Worm (Caenorhabditis elegans) whole organism, L1 larva: ENCODE measurements around the gene cpr-9.

Experiments
- C16A3.4 ChIP-seq: fragments of 150-350 bp; optimal IDR thresholded peaks from 2 replicates; lab custom pipeline; 2014; ENCODE audit warnings: missing biosample characterization, missing genetic modification characterization
- C34B4.2 ChIP-seq: sonication (generic microtip); optimal IDR thresholded peaks from 2 replicates; lab custom pipeline; 2017; ENCODE audit warnings: mild to moderate bottlenecking, missing genetic modification characterization, missing compliant biosample characterization
- Y116A8C.19 ChIP-seq: sonication (generic microtip); optimal IDR thresholded peaks from 2 replicates; lab custom pipeline; 2016; ENCODE audit warnings: missing compliant biosample characterization, missing genetic modification characterization, borderline replicate concordance
- aha-1 ChIP-seq: fragments of 150-350 bp; optimal IDR thresholded peaks from 2 replicates; lab custom pipeline; 2014; ENCODE audit warnings: missing biosample characterization, missing genetic modification characterization
- alr-1 ChIP-seq: fragments of 200-800 bp; sonication (Bioruptor generic); optimal IDR thresholded peaks from 2 replicates; lab custom pipeline; 2018; ENCODE audit warnings: borderline replicate concordance, mild to moderate bottlenecking, missing genetic modification characterization, missing compliant biosample characterization
- aly-2 ChIP-seq: fragments of 150-350 bp; optimal IDR thresholded peaks from 2 replicates; lab custom pipeline; 2014; ENCODE audit warnings: missing biosample characterization, missing genetic modification characterization
- ama-1 ChIP-seq: fragments of 150-350 bp; optimal IDR thresholded peaks from 2 replicates; lab custom pipeline; 2014
- blmp-1 ChIP-seq: fragments of 150-350 bp; optimal IDR thresholded peaks from 2 replicates; lab custom pipeline; 2014; ENCODE audit warnings: missing biosample characterization, missing genetic modification characterization
- ceh-8 ChIP-seq: fragments of 200-800 bp; sonication (Bioruptor generic); optimal IDR thresholded peaks from 2 replicates; lab custom pipeline; 2018; ENCODE audit warnings: mild to moderate bottlenecking, missing genetic modification characterization, moderate library complexity, missing compliant biosample characterization
- ceh-82 ChIP-seq, 3 experiments: fragments of 150-350 bp in 1 of 3; sonication (generic microtip) in 2 of 3; optimal IDR thresholded peaks; 2 replicates each; lab custom pipeline; 2014 to 2017; ENCODE audit warnings: missing biosample characterization in 3 of 3, missing genetic modification characterization in 3 of 3
- ceh-90 ChIP-seq: sonication (generic microtip); optimal IDR thresholded peaks from 2 replicates; lab custom pipeline; 2016; ENCODE audit warnings: missing genetic modification characterization, missing compliant biosample characterization
- ces-1 ChIP-seq: fragments of 150-350 bp; optimal IDR thresholded peaks from 2 replicates; lab custom pipeline; 2014; ENCODE audit warnings: missing biosample characterization, missing genetic modification reagents, missing genetic modification characterization
- dpl-1 ChIP-seq, 3 experiments: fragments of 150-350 bp in 2 of 3; sonication (generic microtip) in 1 of 3; optimal IDR thresholded peaks; 2 replicates each; lab custom pipeline; 2014 to 2017; ENCODE audit warnings: missing biosample characterization in 3 of 3, missing genetic modification characterization in 3 of 3, missing genetic modification reagents in 3 of 3
- dsc-1 ChIP-seq: sonication (generic microtip); optimal IDR thresholded peaks from 2 replicates; lab custom pipeline; 2016; ENCODE audit warnings: mild to moderate bottlenecking, missing genetic modification characterization, missing compliant biosample characterization
- efl-1 ChIP-seq, 4 experiments: fragments of 150-350 bp; optimal IDR thresholded peaks in 3 of 4; peaks in 1 of 4; 1 replicate in 1 of 4; 2 replicates in 3 of 4; lab custom pipeline; 2014; ENCODE audit warnings: missing biosample characterization in 2 of 4, missing genetic modification characterization in 2 of 4, missing genetic modification reagents in 2 of 4
- egl-27 ChIP-seq, 2 experiments: fragments of 150-350 bp in 1 of 2; sonication (generic microtip); optimal IDR thresholded peaks; 3 replicates each; lab custom pipeline; 2017 to 2018; ENCODE audit warnings: missing biosample characterization in 2 of 2, missing genetic modification characterization in 2 of 2, missing genetic modification reagents in 2 of 2
- elt-2 ChIP-seq: sonication (generic microtip); optimal IDR thresholded peaks from 2 replicates; lab custom pipeline; 2016; ENCODE audit warnings: missing genetic modification characterization, mild to moderate bottlenecking, inconsistent platforms, missing compliant biosample characterization, missing genetic modification reagents
- ets-5 ChIP-seq: fragments of 200-800 bp; sonication (Bioruptor generic); IDR thresholded peaks from 2 replicates; pipeline ENCODE4 v1.3.6; 2022; ENCODE audit warnings: missing genetic modification characterization, missing compliant biosample characterization
- fkh-10 ChIP-seq: sonication (generic microtip); optimal IDR thresholded peaks from 2 replicates; lab custom pipeline; 2017; ENCODE audit warnings: missing biosample characterization, missing genetic modification reagents, missing genetic modification characterization
- fkh-4 ChIP-seq: sonication (generic microtip); optimal IDR thresholded peaks from 2 replicates; lab custom pipeline; 2016; ENCODE audit warnings: missing compliant biosample characterization, missing genetic modification characterization, borderline replicate concordance
- fkh-8 ChIP-seq: sonication (generic microtip); optimal IDR thresholded peaks from 2 replicates; lab custom pipeline; 2016; ENCODE audit warnings: mild to moderate bottlenecking, missing genetic modification characterization, missing compliant biosample characterization
- fos-1 ChIP-seq: fragments of 150-350 bp; optimal IDR thresholded peaks from 2 replicates; lab custom pipeline; 2014; ENCODE audit warnings: missing biosample characterization, missing genetic modification characterization
- grh-1 ChIP-seq: fragments of 200-800 bp; sonication (Bioruptor generic); IDR thresholded peaks from 2 replicates; pipeline ENCODE4 v1.3.6; 2022; ENCODE audit warnings: missing genetic modification reagents, missing genetic modification characterization, missing compliant biosample characterization
- hlh-4 ChIP-seq: sonication (generic microtip); optimal IDR thresholded peaks from 2 replicates; lab custom pipeline; 2016; ENCODE audit warnings: mild to moderate bottlenecking, missing genetic modification characterization, missing compliant biosample characterization
- isw-1 ChIP-seq: fragments of 200-800 bp; sonication (Bioruptor generic); IDR thresholded peaks from 2 replicates; pipeline ENCODE4 v1.3.6; 2022; ENCODE audit warnings: missing genetic modification characterization, missing compliant biosample characterization
- lin-13 ChIP-seq: fragments of 150-350 bp; optimal IDR thresholded peaks from 2 replicates; lab custom pipeline; 2014; ENCODE audit warnings: missing biosample characterization, missing genetic modification reagents, missing genetic modification characterization
- lin-14 ChIP-seq: fragments of 200-800 bp; sonication (Bioruptor generic); optimal IDR thresholded peaks from 2 replicates; lab custom pipeline; 2018; ENCODE audit warnings: mild to moderate bottlenecking, missing genetic modification characterization, moderate library complexity, missing compliant biosample characterization
- lin-35 ChIP-seq, 2 experiments: fragments of 150-350 bp; optimal IDR thresholded peaks; 2 replicates each; lab custom pipeline; 2014; ENCODE audit warnings: missing biosample characterization in 2 of 2, missing genetic modification characterization in 2 of 2, missing genetic modification reagents in 2 of 2
- lin-39 ChIP-seq: fragments of 150-350 bp; optimal IDR thresholded peaks from 2 replicates; lab custom pipeline; 2014; ENCODE audit warnings: missing biosample characterization, missing genetic modification reagents, missing genetic modification characterization
- nhr-11 ChIP-seq: fragments of 150-350 bp; optimal IDR thresholded peaks from 2 replicates; lab custom pipeline; 2014; ENCODE audit warnings: missing biosample characterization, missing genetic modification characterization
- nhr-20 ChIP-seq: sonication (generic microtip); optimal IDR thresholded peaks from 2 replicates; lab custom pipeline; 2016; ENCODE audit warnings: mild to moderate bottlenecking, missing genetic modification characterization, missing compliant biosample characterization
- nhr-71 ChIP-seq: sonication (generic microtip); optimal IDR thresholded peaks from 2 replicates; lab custom pipeline; 2016; ENCODE audit warnings: mild to moderate bottlenecking, missing genetic modification characterization, moderate library complexity, missing compliant biosample characterization
- nhr-85 ChIP-seq: sonication (generic microtip); peaks from one replicate; lab custom pipeline; 2016; ENCODE audit warnings: missing genetic modification characterization, inconsistent platforms, missing compliant biosample characterization
- pag-3 ChIP-seq: sonication (generic microtip); optimal IDR thresholded peaks from 2 replicates; lab custom pipeline; 2017; ENCODE audit warnings: missing genetic modification characterization, mild to moderate bottlenecking, missing compliant biosample characterization, antibody characterized with exemption, borderline replicate concordance; ENCODE audit not compliant: insufficient read depth
- pqm-1 ChIP-seq: sonication (generic microtip); optimal IDR thresholded peaks from 3 replicates; lab custom pipeline; 2017; ENCODE audit warnings: missing biosample characterization, missing genetic modification characterization
- rnt-1 ChIP-seq: sonication (generic microtip); optimal IDR thresholded peaks from 2 replicates; lab custom pipeline; 2016; ENCODE audit warnings: mild to moderate bottlenecking, missing genetic modification characterization, moderate library complexity, missing compliant biosample characterization
- snpc-4 ChIP-seq: fragments of 150-350 bp; optimal IDR thresholded peaks from 2 replicates; lab custom pipeline; 2014; ENCODE audit warnings: missing biosample characterization, missing genetic modification characterization
- sox-4 ChIP-seq: sonication (generic microtip); optimal IDR thresholded peaks from 2 replicates; lab custom pipeline; 2016; ENCODE audit warnings: missing genetic modification characterization, missing compliant biosample characterization
- tbx-2 ChIP-seq: sonication (generic microtip); optimal IDR thresholded peaks from 2 replicates; lab custom pipeline; 2016; ENCODE audit warnings: missing genetic modification characterization, missing compliant biosample characterization
- tlp-1 ChIP-seq: fragments of 150-350 bp; optimal IDR thresholded peaks from 2 replicates; lab custom pipeline; 2014; ENCODE audit warnings: missing biosample characterization, missing genetic modification characterization
- unc-130 ChIP-seq: fragments of 150-350 bp; optimal IDR thresholded peaks from 2 replicates; lab custom pipeline; 2017; ENCODE audit warnings: missing biosample characterization, missing genetic modification characterization, inconsistent platforms
- unc-98 ChIP-seq: fragments of 200-800 bp; sonication (Bioruptor generic); IDR thresholded peaks from 2 replicates; pipeline ENCODE4 v1.3.6; 2022; ENCODE audit warnings: missing genetic modification characterization, missing compliant biosample characterization
- zag-1 ChIP-seq: fragments of 150-350 bp; optimal IDR thresholded peaks from 2 replicates; lab custom pipeline; 2014; ENCODE audit warnings: missing biosample characterization, missing genetic modification characterization
- zip-4 ChIP-seq: fragments of 200-800 bp; sonication (Bioruptor generic); optimal IDR thresholded peaks from 2 replicates; lab custom pipeline; 2018; ENCODE audit warnings: mild to moderate bottlenecking, missing genetic modification characterization, moderate library complexity, missing compliant biosample characterization
- ztf-4 ChIP-seq: fragments of 150-350 bp; optimal IDR thresholded peaks from 2 replicates; lab custom pipeline; 2014; ENCODE audit warnings: missing biosample characterization, missing genetic modification characterization

cpr-9 gene

DNA sequence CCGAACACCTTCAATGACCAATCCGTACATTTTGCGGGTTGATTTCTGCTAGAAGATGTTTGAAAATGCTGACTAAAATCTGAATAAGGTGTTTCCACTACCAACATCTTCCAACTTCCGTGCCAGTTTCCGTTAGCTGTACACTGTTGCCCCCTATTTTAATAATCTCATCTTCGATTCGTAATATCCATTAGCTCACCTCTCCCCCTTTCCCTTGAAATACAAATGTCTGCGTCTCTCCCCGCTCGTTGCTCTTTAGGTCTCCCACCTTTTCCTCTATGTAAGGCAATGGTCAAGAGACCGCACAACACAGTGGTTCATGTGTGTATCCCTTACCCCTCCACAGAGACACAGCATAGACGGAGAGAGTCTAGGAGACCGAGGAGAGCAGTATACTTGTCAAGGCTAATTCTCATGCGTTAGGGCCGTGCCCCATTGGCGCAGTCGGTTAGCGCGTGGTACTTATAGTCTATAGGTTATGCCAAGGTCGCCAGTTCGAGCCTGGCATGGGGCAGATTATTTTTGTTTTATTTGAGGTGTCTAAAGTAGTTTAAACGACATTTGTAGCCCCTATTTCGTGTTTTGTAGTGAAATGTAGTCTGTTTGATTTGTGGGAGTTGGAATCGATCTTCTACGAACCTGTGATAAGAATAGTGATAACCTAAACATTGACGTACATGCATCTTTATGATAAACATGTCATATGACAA is 951 bp upstream of the cpr-9 start, which contains the start of gene gcy-33 (continued):
- no peak for TF ChIP-seq unc-98 (GFP tag; lab: Robert Waterston, UW)
- TF ChIP-seq isw-1 (GFP tag; lab: Robert Waterston, UW) = no peak
- TF ChIP-seq nhr-85 (tag; lab: Kevin White, UChicago) = peak; percentile 83
- TF ChIP-seq fkh-10 (GFP tag; lab: Kevin White, UChicago) = peak; percentile 18
- peak; percentile 81 for TF ChIP-seq snpc-4
- no peak for TF ChIP-seq aha-1 (tag; lab: Kevin White, UChicago)
- peak; percentile 75 for TF ChIP-seq ceh-8 (GFP tag; lab: Kevin White, UChicago)
- peak; percentile 71 to 82 for TF ChIP-seq lin-35 (GFP tag; optimal IDR thresholded peaks at IDR 0.05; lab: Kevin White, UChicago)
- peak; percentile 64 to 73 for TF ChIP-seq efl-1 (optimal IDR thresholded peaks at IDR 0.05; lab: Kevin White, UChicago)
- TF ChIP-seq efl-1 (GFP tag; optimal IDR thresholded peaks at IDR 0.05 in 1 of 2; lab: Kevin White, UChicago) = peak; percentile 48 to 97
- no peak for TF ChIP-seq C34B4.2 (tag; lab: Kevin White, UChicago)
- peak; percentile 46 for TF ChIP-seq blmp-1
- no peak for TF ChIP-seq pag-3 (tag; lab: Kevin White, UChicago)
- TF ChIP-seq C16A3.4 (tag; lab: Kevin White, UChicago) = peak; percentile 81
- peak; percentile 71 for TF ChIP-seq sox-4 (tag; lab: Kevin White, UChicago)
- TF ChIP-seq ets-5 (GFP tag; lab: Robert Waterston, UW) = no peak
- peak; percentile 48 for TF ChIP-seq unc-130 (tag; lab: Kevin White, UChicago)
- peak; percentile 31 to 63 (median 60) for TF ChIP-seq dpl-1 (GFP tag; optimal IDR thresholded peaks at IDR 0.05; lab: Kevin White, UChicago)
- TF ChIP-seq nhr-11 (tag; lab: Kevin White, UChicago) = peak; percentile 33
- peak; percentile 75 for TF ChIP-seq aly-2 (tag; lab: Kevin White, UChicago)
- peak; percentile 98 for TF ChIP-seq elt-2
- no peak for TF ChIP-seq Y116A8C.19 (tag; lab: Kevin White, UChicago)
- TF ChIP-seq tbx-2 (tag; lab: Kevin White, UChicago) = peak; percentile 76
- TF ChIP-seq grh-1 (GFP tag; lab: Robert Waterston, UW) = 0 out of 2 replicates have a peak, but pooled peaks have one; percentile 18
- peak; percentile 71 for TF ChIP-seq pqm-1 (tag; lab: Kevin White, UChicago)
- TF ChIP-seq nhr-20 (tag; lab: Kevin White, UChicago) = peak; percentile 94
- peak; percentile 49 to 71 (median 67) for TF ChIP-seq ceh-82 (tag; optimal IDR thresholded peaks at IDR 0.05; lab: Kevin White, UChicago)
- TF ChIP-seq fkh-4 (tag; lab: Kevin White, UChicago) = no peak
- TF ChIP-seq rnt-1 (tag; lab: Kevin White, UChicago) = peak; percentile 73
- no peak for TF ChIP-seq hlh-4
- TF ChIP-seq fkh-8 = peak; percentile 69
- no peak for TF ChIP-seq ces-1 (GFP tag; lab: Kevin White, UChicago)
- TF ChIP-seq lin-39 (tag; lab: Kevin White, UChicago) = no peak
- peak; percentile 81 for TF ChIP-seq dsc-1 (tag; lab: Kevin White, UChicago)
- peak; percentile 81 for TF ChIP-seq lin-14
- TF ChIP-seq zip-4 (GFP tag; lab: Kevin White, UChicago) = peak; percentile 56
- no peak for TF ChIP-seq ceh-90 (tag; lab: Kevin White, UChicago)
- TF ChIP-seq ztf-4 = peak; percentile 58
- TF ChIP-seq ama-1 = no peak
- TF ChIP-seq zag-1 (tag; lab: Kevin White, UChicago) = no peak
- TF ChIP-seq nhr-71 = peak; percentile 87
- TF ChIP-seq egl-27 (tag; optimal IDR thresholded peaks at IDR 0.05; lab: Kevin White, UChicago) = no peak
- no peak for TF ChIP-seq alr-1 (tag; lab: Kevin White, UChicago)
- TF ChIP-seq fos-1 (tag; lab: Kevin White, UChicago) = peak; percentile 35
- peak; percentile 62 for TF ChIP-seq tlp-1 (tag; lab: Kevin White, UChicago)
- TF ChIP-seq lin-13 = peak; percentile 44
